Fruit fly (Drosophila melanogaster) whole organism, embryonic: Measurements from ENCODE around the gene Cul5.
A peak's percentile ranks its signal among the peaks of the same experiment; 100 is the strongest.

Source experiments
- Adf1 ChIP-seq: fragments of 200-800 bp; sonication (Bioruptor generic); IDR thresholded peaks from 2 replicates; pipeline ENCODE4 v1.3.6; 2022; ENCODE audit warnings: missing biosample characterization, missing genetic modification characterization
- B-H1 ChIP-seq: fragments of 200-800 bp; sonication (Bioruptor generic); IDR thresholded peaks from 3 replicates; pipeline ENCODE4 v1.3.6; 2022; ENCODE audit warnings: missing biosample characterization, missing genetic modification characterization
- Bdp1 ChIP-seq: fragments of 200-800 bp; sonication (Bioruptor generic); optimal IDR thresholded peaks from 3 replicates; lab custom pipeline; 2016; ENCODE audit warnings: missing biosample characterization, missing genetic modification characterization
- Bteb2 ChIP-seq: fragments of 200-800 bp; sonication (Bioruptor generic); optimal IDR thresholded peaks from 2 replicates; lab custom pipeline; 2016; ENCODE audit warnings: missing biosample characterization, missing genetic modification characterization
- C15 ChIP-seq: fragments of 200-800 bp; sonication (Bioruptor generic); IDR thresholded peaks from 3 replicates; pipeline ENCODE4 v1.3.6; 2022; ENCODE audit warnings: missing biosample characterization, missing genetic modification characterization
- CG1024 ChIP-seq: fragments of 200-800 bp; sonication (Bioruptor generic); IDR thresholded peaks from 2 replicates; pipeline ENCODE4 v1.3.6; 2022; ENCODE audit warnings: missing biosample characterization, missing genetic modification characterization
- CG11398 ChIP-seq: fragments of 200-800 bp; sonication (Bioruptor generic); optimal IDR thresholded peaks from 2 replicates; lab custom pipeline; 2016; ENCODE audit warnings: missing biosample characterization, missing genetic modification characterization
- CG11560 ChIP-seq: fragments of 200-800 bp; sonication (Bioruptor generic); IDR thresholded peaks from 3 replicates; pipeline ENCODE4 v1.3.6; 2022; ENCODE audit warnings: missing biosample characterization, missing genetic modification characterization
- CG11696 ChIP-seq: fragments of 200-800 bp; sonication (Bioruptor generic); IDR thresholded peaks from 2 replicates; pipeline ENCODE4 v1.3.6; 2022; ENCODE audit warnings: missing biosample characterization, missing genetic modification characterization
- CG12104 ChIP-seq: fragments of 200-800 bp; sonication (Bioruptor generic); optimal IDR thresholded peaks from 3 replicates; lab custom pipeline; 2016; ENCODE audit warnings: missing biosample characterization, missing genetic modification characterization
- CG12659 ChIP-seq: fragments of 200-800 bp; sonication (Bioruptor generic); optimal IDR thresholded peaks from 3 replicates; lab custom pipeline; 2017; ENCODE audit warnings: mild to moderate bottlenecking, missing biosample characterization, missing genetic modification reagents, missing genetic modification characterization
- CG18011 ChIP-seq: fragments of 200-800 bp; sonication (Bioruptor generic); optimal IDR thresholded peaks from 2 replicates; lab custom pipeline; 2017; ENCODE audit warnings: missing biosample characterization, missing genetic modification characterization, mild to moderate bottlenecking, moderate library complexity, missing genotype
- CG5953 ChIP-seq: fragments of 200-800 bp; sonication (Bioruptor generic); IDR thresholded peaks from 2 replicates; pipeline ENCODE4 v1.3.6; 2022; ENCODE audit warnings: missing biosample characterization, missing genetic modification characterization
- CG7357 ChIP-seq: fragments of 200-800 bp; sonication (Bioruptor generic); IDR thresholded peaks from 3 replicates; pipeline ENCODE4 v1.3.6; 2022; ENCODE audit warnings: missing biosample characterization, missing genetic modification characterization
- CG7987 ChIP-seq: fragments of 200-800 bp; sonication (Bioruptor generic); optimal IDR thresholded peaks from 2 replicates; lab custom pipeline; 2018; ENCODE audit warnings: missing biosample characterization, mild to moderate bottlenecking, missing genetic modification characterization, moderate library complexity
- Dfd ChIP-seq, 2 experiments: fragments of >200 bp; optimal IDR thresholded peaks; 2 replicates each; lab custom pipeline; 2017; ENCODE audit warnings: missing biosample characterization in 2 of 2, missing genetic modification characterization in 2 of 2
- Doc3 ChIP-seq: fragments of 200-800 bp; sonication (Bioruptor generic); IDR thresholded peaks from 3 replicates; pipeline ENCODE4 v1.3.6; 2022; ENCODE audit warnings: missing biosample characterization, missing genetic modification characterization; ENCODE audit not compliant: partially characterized antibody
- HLH3B ChIP-seq: fragments of 200-800 bp; sonication (Bioruptor generic); IDR thresholded peaks from 2 replicates; pipeline ENCODE4 v1.3.6; 2022; ENCODE audit warnings: missing biosample characterization, missing genetic modification characterization
- Hand ChIP-seq: fragments of 200-800 bp; sonication (Bioruptor generic); optimal IDR thresholded peaks from 2 replicates; lab custom pipeline; 2017; ENCODE audit warnings: mild to moderate bottlenecking, missing biosample characterization, missing genetic modification reagents, missing genetic modification characterization
- Hr3 ChIP-seq: fragments of 200-800 bp; sonication (Bioruptor generic); optimal IDR thresholded peaks from 3 replicates; lab custom pipeline; 2016; ENCODE audit warnings: missing biosample characterization, missing genetic modification characterization
- Jarid2 ChIP-seq: fragments of 200-800 bp; sonication (Bioruptor generic); optimal IDR thresholded peaks from 3 replicates; lab custom pipeline; 2017; ENCODE audit warnings: mild to moderate bottlenecking, missing biosample characterization, missing genetic modification reagents, missing genetic modification characterization
- Kr ChIP-seq: fragments of 200-800 bp; sonication (Bioruptor generic); optimal IDR thresholded peaks from 2 replicates; lab custom pipeline; 2017; ENCODE audit warnings: missing biosample characterization, mild to moderate bottlenecking, missing genetic modification characterization
- MESR4 ChIP-seq: fragments of 200-800 bp; sonication (Bioruptor generic); optimal IDR thresholded peaks from 2 replicates; lab custom pipeline; 2018; ENCODE audit warnings: missing biosample characterization, mild to moderate bottlenecking, missing genetic modification characterization, moderate library complexity
- Mrtf ChIP-seq: fragments of 200-800 bp; sonication (Bioruptor generic); IDR thresholded peaks from 3 replicates; pipeline ENCODE4 v1.3.6; 2022; ENCODE audit warnings: missing biosample characterization, missing genetic modification characterization
- Oli ChIP-seq: fragments of 200-800 bp; sonication (Bioruptor generic); optimal IDR thresholded peaks from 2 replicates; lab custom pipeline; 2018; ENCODE audit warnings: missing biosample characterization, mild to moderate bottlenecking, missing genetic modification characterization, moderate library complexity
- Opbp ChIP-seq: fragments of 200-800 bp; sonication (Bioruptor generic); IDR thresholded peaks from 3 replicates; pipeline ENCODE4 v1.3.6; 2022; ENCODE audit warnings: missing biosample characterization, missing genetic modification characterization; ENCODE audit not compliant: partially characterized antibody
- Ptx1 ChIP-seq: fragments of 200-800 bp; sonication (Bioruptor generic); IDR thresholded peaks from 2 replicates; pipeline ENCODE4 v1.3.6; 2022; ENCODE audit warnings: missing biosample characterization, missing genetic modification characterization
- Rx ChIP-seq: fragments of 200-800 bp; sonication (Bioruptor generic); IDR thresholded peaks from 2 replicates; pipeline ENCODE4 v1.3.6; 2022; ENCODE audit warnings: missing biosample characterization, missing genetic modification characterization
- Usf ChIP-seq: fragments of 200-800 bp; sonication (Bioruptor generic); optimal IDR thresholded peaks from 2 replicates; lab custom pipeline; 2017; ENCODE audit warnings: missing genotype, missing biosample characterization, missing genetic modification characterization
- btn ChIP-seq: fragments of 200-800 bp; sonication (Bioruptor generic); optimal IDR thresholded peaks from 2 replicates; lab custom pipeline; 2016; ENCODE audit warnings: missing biosample characterization, missing genetic modification characterization
- cas ChIP-seq: fragments of 200-800 bp; sonication (Bioruptor generic); IDR thresholded peaks from 2 replicates; pipeline ENCODE4 v1.3.6; 2022; ENCODE audit warnings: missing biosample characterization, missing genetic modification characterization
- chinmo ChIP-seq: fragments of 200-800 bp; sonication (Bioruptor generic); IDR thresholded peaks from 4 replicates; pipeline ENCODE4 v1.3.6; 2022; ENCODE audit warnings: missing biosample characterization, missing genetic modification characterization; ENCODE audit not compliant: partially characterized antibody
- ems ChIP-seq: fragments of 200-800 bp; sonication (Bioruptor generic); optimal IDR thresholded peaks from 3 replicates; lab custom pipeline; 2016; ENCODE audit warnings: missing biosample characterization, missing genetic modification characterization
- eve ChIP-seq, 2 experiments: fragments of >200 bp; optimal IDR thresholded peaks; 2 replicates each; lab custom pipeline; 2017; ENCODE audit warnings: missing biosample characterization in 2 of 2, missing genetic modification characterization in 2 of 2
- exex ChIP-seq: fragments of 200-800 bp; sonication (Bioruptor generic); optimal IDR thresholded peaks from 4 replicates; lab custom pipeline; 2018; ENCODE audit warnings: missing biosample characterization, mild to moderate bottlenecking, missing genetic modification characterization, moderate library complexity
- gcm ChIP-seq: fragments of 200-800 bp; sonication (Bioruptor generic); optimal IDR thresholded peaks from 2 replicates; lab custom pipeline; 2019; ENCODE audit warnings: missing biosample characterization, mild to moderate bottlenecking, missing genetic modification characterization, moderate library complexity
- gsb ChIP-seq: fragments of 200-800 bp; sonication (Bioruptor generic); IDR thresholded peaks from 2 replicates; pipeline ENCODE4 v1.3.6; 2022; ENCODE audit warnings: missing biosample characterization, missing genetic modification characterization
- ham ChIP-seq: fragments of 200-800 bp; sonication (Bioruptor generic); IDR thresholded peaks from 2 replicates; pipeline ENCODE4 v1.3.6; 2022; ENCODE audit warnings: missing biosample characterization, missing genetic modification characterization
- hkb ChIP-seq, 2 experiments: fragments of 200-800 bp in 1 of 2; fragments of >200 bp in 1 of 2; sonication (Bioruptor generic) in 1 of 2; IDR thresholded peaks in 1 of 2; optimal IDR thresholded peaks in 1 of 2; 2 replicates each; pipeline versions ENCODE4 v1.3.6 to Lab custom; 2017 to 2022; ENCODE audit warnings: missing biosample characterization in 1 of 2, missing genetic modification characterization in 1 of 2
- nerfin-2 ChIP-seq: fragments of 200-800 bp; sonication (Bioruptor generic); IDR thresholded peaks from 2 replicates; pipeline ENCODE4 v1.3.6; 2022; ENCODE audit warnings: missing biosample characterization, missing genetic modification characterization; ENCODE audit not compliant: partially characterized antibody
- nmo ChIP-seq: fragments of 200-800 bp; sonication (Bioruptor generic); optimal IDR thresholded peaks from 2 replicates; lab custom pipeline; 2018; ENCODE audit warnings: missing biosample characterization, mild to moderate bottlenecking, missing genetic modification characterization, moderate library complexity
- odd ChIP-seq: fragments of 200-800 bp; sonication (Bioruptor generic); optimal IDR thresholded peaks from 2 replicates; lab custom pipeline; 2017; ENCODE audit warnings: missing biosample characterization, mild to moderate bottlenecking, missing genetic modification characterization
- otp ChIP-seq: fragments of 200-800 bp; sonication (Bioruptor generic); IDR thresholded peaks from 3 replicates; pipeline ENCODE4, ENCODE4 v1.3.6; 2022; ENCODE audit warnings: missing biosample characterization, missing genetic modification characterization
- pnt ChIP-seq: fragments of 200-800 bp; sonication (Bioruptor generic); optimal IDR thresholded peaks from 3 replicates; lab custom pipeline; 2016; ENCODE audit warnings: missing biosample characterization, missing genetic modification characterization
- salm ChIP-seq: fragments of 200-800 bp; sonication (Bioruptor generic); optimal IDR thresholded peaks from 2 replicates; lab custom pipeline; 2018; ENCODE audit warnings: missing biosample characterization, mild to moderate bottlenecking, missing genetic modification characterization
- schlank ChIP-seq: fragments of 200-800 bp; sonication (Bioruptor generic); optimal IDR thresholded peaks from 2 replicates; lab custom pipeline; 2018; ENCODE audit warnings: missing biosample characterization, mild to moderate bottlenecking, missing genetic modification characterization
- sob ChIP-seq: fragments of 200-800 bp; sonication (Bioruptor generic); IDR thresholded peaks from 2 replicates; pipeline ENCODE4 v1.3.6; 2022; ENCODE audit warnings: missing biosample characterization, missing genetic modification characterization
- tap ChIP-seq: fragments of 200-800 bp; optimal IDR thresholded peaks from 3 replicates; lab custom pipeline; 2019; ENCODE audit warnings: missing biosample characterization, mild to moderate bottlenecking, missing genetic modification characterization, moderate library complexity
- unpg ChIP-seq: fragments of 200-800 bp; sonication (Bioruptor generic); optimal IDR thresholded peaks from 3 replicates; lab custom pipeline; 2018; ENCODE audit warnings: missing biosample characterization, mild to moderate bottlenecking, missing genetic modification characterization, moderate library complexity
- usp ChIP-seq: fragments of >200 bp; optimal IDR thresholded peaks from 2 replicates; lab custom pipeline; 2017; ENCODE audit warnings: missing biosample characterization, missing genetic modification characterization

Gene Cul5

dm6 chr3R:29040526-29041195, 22.1 kb downstream of the Cul5 start (continued):
- TF ChIP-seq Oli (tag; lab: Kevin White, UChicago): peak; percentile 80
- TF ChIP-seq CG18011 (GFP tag; lab: Kevin White, UChicago): peak; percentile 17
- TF ChIP-seq odd: peak; percentile 78
- no peak for TF ChIP-seq Bteb2 (GFP tag; lab: Kevin White, UChicago)
- TF ChIP-seq chinmo (GFP tag; lab: Robert Waterston, UW): peak; percentile 64; the same call in 1 of the 4 replicates
- TF ChIP-seq HLH3B (GFP tag; lab: Robert Waterston, UW): peak; percentile 46; the same call in 1 of the 2 replicates
- no peak for TF ChIP-seq btn (GFP tag; lab: Kevin White, UChicago)
- TF ChIP-seq Bdp1 (GFP tag; lab: Kevin White, UChicago): no peak
- peak; percentile 71 for TF ChIP-seq tap
- no peak for TF ChIP-seq otp (GFP tag; lab: Robert Waterston, UW)
- TF ChIP-seq sob (GFP tag; lab: Robert Waterston, UW): 0 out of 2 replicates have a peak, but pooled peaks have one; percentile 36
- peak; percentile 10 for TF ChIP-seq pnt (GFP tag; lab: Kevin White, UChicago)
- TF ChIP-seq Hand (GFP tag; lab: Kevin White, UChicago): peak; percentile 47
- no peak for TF ChIP-seq Usf (GFP tag; lab: Kevin White, UChicago)
- TF ChIP-seq gsb (GFP tag; lab: Robert Waterston, UW): no peak
- TF ChIP-seq Jarid2 (GFP tag; lab: Kevin White, UChicago): no peak
- no peak for TF ChIP-seq Opbp (GFP tag; lab: Robert Waterston, UW)
- TF ChIP-seq usp (GFP tag; lab: Kevin White, UChicago): no peak
- TF ChIP-seq CG7987: no peak
- no peak for TF ChIP-seq Kr (GFP tag; lab: Kevin White, UChicago)
- TF ChIP-seq gcm (GFP tag; lab: Kevin White, UChicago): no peak
- peak; percentile 78 for TF ChIP-seq nmo (GFP tag; lab: Kevin White, UChicago)
- TF ChIP-seq CG11696 (GFP tag; lab: Robert Waterston, UW): peak; percentile 85
- TF ChIP-seq Rx (GFP tag; lab: Robert Waterston, UW): no peak
- no peak for TF ChIP-seq Adf1 (GFP tag; lab: Robert Waterston, UW)
- TF ChIP-seq Dfd (GFP tag; optimal IDR thresholded peaks at IDR 0.05; lab: Kevin White, UChicago): peak in 1 of 2 experiments; percentile 35
- no peak for TF ChIP-seq CG11560
- TF ChIP-seq B-H1 (GFP tag; lab: Robert Waterston, UW): peak; percentile 37; the same call in 1 of the 3 replicates
- TF ChIP-seq unpg (GFP tag; lab: Kevin White, UChicago): peak; percentile 72
- TF ChIP-seq MESR4 (GFP tag; lab: Kevin White, UChicago): no peak
- no peak for TF ChIP-seq hkb (optimal IDR thresholded peaks at IDR 0.05; lab: Kevin White, UChicago)
- peak; percentile 74 for TF ChIP-seq hkb (GFP tag; IDR thresholded peaks at IDR 0.05; lab: Robert Waterston, UW)
- TF ChIP-seq CG11398 (GFP tag; lab: Kevin White, UChicago): no peak
- TF ChIP-seq ems (GFP tag; lab: Kevin White, UChicago): no peak
- TF ChIP-seq salm (tag; lab: Kevin White, UChicago): peak; percentile 28
- TF ChIP-seq CG12104 (GFP tag; lab: Kevin White, UChicago): peak; percentile 70
- no peak for TF ChIP-seq nerfin-2
- no peak for TF ChIP-seq CG1024 (GFP tag; lab: Robert Waterston, UW)
- TF ChIP-seq C15 (GFP tag; lab: Robert Waterston, UW): no peak
- no peak for TF ChIP-seq ham (GFP tag; lab: Robert Waterston, UW)
- no peak for TF ChIP-seq Doc3 (GFP tag; lab: Robert Waterston, UW)
- TF ChIP-seq schlank (tag; lab: Kevin White, UChicago): no peak
- TF ChIP-seq CG12659 (GFP tag; lab: Kevin White, UChicago): peak; percentile 74
- peak; percentile 70 for TF ChIP-seq Ptx1 (GFP tag; lab: Robert Waterston, UW)
- no peak for TF ChIP-seq exex (tag; lab: Kevin White, UChicago)
- no peak for TF ChIP-seq Mrtf (GFP tag; lab: Robert Waterston, UW)
- no peak for TF ChIP-seq cas (GFP tag; lab: Robert Waterston, UW)
- no peak for TF ChIP-seq CG5953 (GFP tag; lab: Robert Waterston, UW)
- TF ChIP-seq CG7357 (GFP tag; lab: Robert Waterston, UW): peak; percentile 38; the same call in 1 of the 3 replicates
- TF ChIP-seq Hr3 (GFP tag; lab: Kevin White, UChicago): peak; percentile 70
- TF ChIP-seq eve (GFP tag; optimal IDR thresholded peaks at IDR 0.05; lab: Kevin White, UChicago): no peak
